Worm (Caenorhabditis elegans) whole organism, L3 larva: ENCODE measurements around the gene Y39A3CL.4.

Experiments used
- aly-2 ChIP-seq: fragments of 150-350 bp; optimal IDR thresholded peaks from 2 replicates; lab custom pipeline; 2014; ENCODE audit warnings: missing biosample characterization, missing genetic modification characterization
- elt-1 ChIP-seq: fragments of 150-350 bp; optimal IDR thresholded peaks from 2 replicates; lab custom pipeline; 2014; ENCODE audit warnings: missing biosample characterization, missing genetic modification characterization
- elt-3 ChIP-seq, 3 experiments: fragments of 150-350 bp in 1 of 3; sonication (generic microtip) in 2 of 3; optimal IDR thresholded peaks; 2 replicates in 2 of 3; 4 replicates in 1 of 3; lab custom pipeline; 2014 to 2017; ENCODE audit warnings: missing biosample characterization in 3 of 3, missing genetic modification characterization in 3 of 3
- lsy-12 ChIP-seq: sonication (generic microtip); optimal IDR thresholded peaks from 2 replicates; lab custom pipeline; 2016; ENCODE audit warnings: mild to moderate bottlenecking, missing genetic modification characterization, missing compliant biosample characterization
- nfya-1 ChIP-seq: sonication (generic microtip); optimal IDR thresholded peaks from 2 replicates; lab custom pipeline; 2017; ENCODE audit warnings: missing genetic modification characterization, mild to moderate bottlenecking, missing compliant biosample characterization, antibody characterized with exemption, moderate library complexity; ENCODE audit not compliant: insufficient read depth
- nhr-77 ChIP-seq: fragments of 150-350 bp; optimal IDR thresholded peaks from 2 replicates; lab custom pipeline; 2014; ENCODE audit warnings: missing biosample characterization, missing genetic modification characterization
- snpc-4 ChIP-seq: fragments of 150-350 bp; optimal IDR thresholded peaks from 2 replicates; lab custom pipeline; 2014; ENCODE audit warnings: missing biosample characterization, missing genetic modification characterization

DNA sequence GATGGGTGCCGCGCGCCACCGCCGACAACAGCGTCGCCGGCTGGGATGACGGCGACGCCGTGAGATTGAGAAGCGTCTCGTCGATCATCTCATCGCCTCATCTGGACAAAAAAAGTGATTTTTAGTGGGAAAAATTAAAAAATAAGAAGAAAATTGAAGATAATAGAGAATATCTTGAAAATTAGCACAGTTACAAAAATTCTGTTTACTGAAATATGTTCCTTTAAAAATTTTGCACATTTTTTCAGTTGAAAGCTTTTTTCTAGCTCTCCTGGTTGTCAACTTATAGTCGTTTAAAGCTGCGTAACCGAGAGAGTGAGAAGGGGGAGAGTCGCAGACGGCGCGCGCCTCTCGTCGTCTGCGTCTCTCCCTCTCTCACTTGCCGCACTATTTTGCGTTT lies 44.9 kb downstream of the Y39A3CL.4 start, which contains the start of gene ser-4:
- TF ChIP-seq elt-3 (tag; optimal IDR thresholded peaks at IDR 0.05; lab: Kevin White, UChicago) = no peak
- no peak for TF ChIP-seq snpc-4 (tag; lab: Kevin White, UChicago)
- no peak for TF ChIP-seq elt-1
- TF ChIP-seq nfya-1 (tag; lab: Kevin White, UChicago) = no peak
- no peak for TF ChIP-seq aly-2 (tag; lab: Kevin White, UChicago)
- TF ChIP-seq lsy-12 (tag; lab: Kevin White, UChicago) = no peak
- no peak for TF ChIP-seq nhr-77 (tag; lab: Kevin White, UChicago)
